Fruit fly (Drosophila melanogaster): ENCODE results near the gene CG42507.

The CG42507 gene

dm6 chr3L:14784949-14785408 is 27.2 kb upstream of the CG42507 start (continued):
- no peak; the same call in 1 of the 2 replicates for TF ChIP-seq Gsc (GFP tag; IDR thresholded peaks at IDR 0.05)
- peak; percentile 68 for TF ChIP-seq CG13894 (tag; optimal IDR thresholded peaks at IDR 0.05)
- TF ChIP-seq CG9727 (GFP tag; optimal IDR thresholded peaks at IDR 0.05) = peak; percentile 99
- TF ChIP-seq CG17186 (GFP tag; optimal IDR thresholded peaks at IDR 0.05) = peak; percentile 87
- TF ChIP-seq pum (GFP tag; optimal IDR thresholded peaks at IDR 0.05) = peak; percentile 92
- peak; percentile 83 for TF ChIP-seq vfl (GFP tag; optimal IDR thresholded peaks at IDR 0.05)
- peak; percentile 90 for TF ChIP-seq E2f1 (GFP tag; IDR thresholded peaks at IDR 0.05)
- peak; percentile 95 for TF ChIP-seq Hr3 (GFP tag; optimal IDR thresholded peaks at IDR 0.05)
- TF ChIP-seq CG15601 (tag; optimal IDR thresholded peaks at IDR 0.05) = peak; percentile 96
- peak; percentile 99 for TF ChIP-seq CG18262 (tag; optimal IDR thresholded peaks at IDR 0.05)
- TF ChIP-seq nerfin-2 (GFP tag; IDR thresholded peaks at IDR 0.05; ENCODE audit: partially characterized antibody) = no peak
- TF ChIP-seq ATbp (GFP tag; optimal IDR thresholded peaks at IDR 0.05) = peak; percentile 92
- TF ChIP-seq Spps (tag; optimal IDR thresholded peaks at IDR 0.05) = peak; percentile 96
- peak; percentile 79 for TF ChIP-seq Myb (GFP tag; optimal IDR thresholded peaks at IDR 0.05)
- TF ChIP-seq org-1 (GFP tag; optimal IDR thresholded peaks at IDR 0.05) = peak; percentile 97
- TF ChIP-seq CG7556 (GFP tag; optimal IDR thresholded peaks at IDR 0.05) = peak; percentile 98
- TF ChIP-seq Nf-YB (GFP tag; optimal IDR thresholded peaks at IDR 0.05) = peak; percentile 88
- no peak for TF ChIP-seq mld (GFP tag; IDR thresholded peaks at IDR 0.05; ENCODE audit: partially characterized antibody)
- peak; percentile 85 for TF ChIP-seq Oaz (GFP tag; IDR thresholded peaks at IDR 0.05)
- peak; percentile 97 for TF ChIP-seq Hmr (GFP tag; optimal IDR thresholded peaks at IDR 0.05)
- TF ChIP-seq onecut (GFP tag; IDR thresholded peaks at IDR 0.05) = peak; percentile 85
- TF ChIP-seq ken (GFP tag; IDR thresholded peaks at IDR 0.05) = peak; percentile 77
- TF ChIP-seq CG12104 (GFP tag; optimal IDR thresholded peaks at IDR 0.05) = peak; percentile 96
- peak; percentile 83; the same call in 1 of the 2 replicates for TF ChIP-seq H2.0 (GFP tag; IDR thresholded peaks at IDR 0.05)
- peak; percentile 95 for TF ChIP-seq D19A (tag; optimal IDR thresholded peaks at IDR 0.05)
- peak; percentile 59 to 96 for TF ChIP-seq bsh (GFP tag; optimal IDR thresholded peaks at IDR 0.05)
- TF ChIP-seq Dp (GFP tag; optimal IDR thresholded peaks at IDR 0.05) = peak; percentile 11
- TF ChIP-seq grn (GFP tag; optimal IDR thresholded peaks at IDR 0.05) = peak; percentile 81
- no peak for TF ChIP-seq hth (optimal IDR thresholded peaks at IDR 0.05)
- peak; percentile 87 for TF ChIP-seq kay (GFP tag; optimal IDR thresholded peaks at IDR 0.05)
- TF ChIP-seq CG6175 (GFP tag; IDR thresholded peaks at IDR 0.05) = peak; percentile 76; the same call in 2 of the 3 replicates
- peak; percentile 96 for TF ChIP-seq CG9437 (GFP tag; optimal IDR thresholded peaks at IDR 0.05)
- TF ChIP-seq run (tag; optimal IDR thresholded peaks at IDR 0.05) = peak; percentile 95
- peak; percentile 98 for TF ChIP-seq phol (tag; optimal IDR thresholded peaks at IDR 0.05)
- peak; percentile 67; the same call in 1 of the 2 replicates for TF ChIP-seq CG11085 (GFP tag; IDR thresholded peaks at IDR 0.05)
- TF ChIP-seq CG14667 (GFP tag; IDR thresholded peaks at IDR 0.05) = peak; percentile 79
- TF ChIP-seq sna (GFP tag; IDR thresholded peaks at IDR 0.05; ENCODE audit: partially characterized antibody) = no peak
- TF ChIP-seq CG11093 (GFP tag; IDR thresholded peaks at IDR 0.05) = peak; percentile 90
- TF ChIP-seq CG10462 (GFP tag; optimal IDR thresholded peaks at IDR 0.05) = peak; percentile 96
- TF ChIP-seq slbo (GFP tag; IDR thresholded peaks at IDR 0.05) = peak; percentile 92
- TF ChIP-seq CG9817 (tag; optimal IDR thresholded peaks at IDR 0.05) = peak; percentile 93
- peak; percentile 78 for TF ChIP-seq CG7928 (GFP tag; optimal IDR thresholded peaks at IDR 0.05)
- peak; percentile 86; the same call in 2 of the 3 replicates for TF ChIP-seq Mrtf (GFP tag; IDR thresholded peaks at IDR 0.05)
- TF ChIP-seq prd (optimal IDR thresholded peaks at IDR 0.05) = no peak
- peak; percentile 94 for TF ChIP-seq prd (GFP tag; IDR thresholded peaks at IDR 0.05)
- TF ChIP-seq CkIIα-i1 (GFP tag; IDR thresholded peaks at IDR 0.05) = 0 out of 2 replicates have a peak, but pooled peaks have one; percentile 47
- peak; percentile 88 for TF ChIP-seq jumu (GFP tag; optimal IDR thresholded peaks at IDR 0.05)
- peak; percentile 88 for TF ChIP-seq wor (GFP tag; IDR thresholded peaks at IDR 0.05)
- peak; percentile 83; the same call in 1 of the 2 replicates for TF ChIP-seq Rx (GFP tag; IDR thresholded peaks at IDR 0.05)
- TF ChIP-seq CG6683 (GFP tag; optimal IDR thresholded peaks at IDR 0.05) = peak; percentile 93
- peak; percentile 95 for TF ChIP-seq nerfin-1 (tag; optimal IDR thresholded peaks at IDR 0.05)
